Worm (Caenorhabditis elegans): Measurements from ENCODE around the gene ttx-3.

ce11 chrX:11804057-11804456 is 34.9 kb upstream of the ttx-3 start, which contains the start of gene C34E11.4:
- TF ChIP-seq lin-11 (tag; optimal IDR thresholded peaks at IDR 0.05) (no peak), mec-3 (tag; optimal IDR thresholded peaks at IDR 0.05; ENCODE audit: borderline replicate concordance) (no peak), ztf-16 (tag; optimal IDR thresholded peaks at IDR 0.05) (no peak), sox-4 (tag; optimal IDR thresholded peaks at IDR 0.05) (no peak), pqm-1 (tag; optimal IDR thresholded peaks at IDR 0.05) (no peak), dmd-4 (tag; optimal IDR thresholded peaks at IDR 0.05; ENCODE audit: borderline replicate concordance) (no peak), F13H6.1 (tag; optimal IDR thresholded peaks at IDR 0.05) (no peak), rnt-1 (tag; optimal IDR thresholded peaks at IDR 0.05) (no peak)

Measured in whole organism, late embryonic.